Fruit fly (Drosophila melanogaster) Kc167 (cell line): Measurements from ENCODE around the gene CG32333.

Experiments
- Myc ChIP-seq: fragments of >200 bp; optimal IDR thresholded peaks from 2 replicates; lab custom pipeline; 2017; ENCODE audit warnings: missing external identifiers
- Sin3A ChIP-seq: fragments of >200 bp; optimal IDR thresholded peaks from 2 replicates; lab custom pipeline; 2018; ENCODE audit warnings: missing external identifiers
- h ChIP-seq: fragments of >200 bp; optimal IDR thresholded peaks from 3 replicates; lab custom pipeline; 2018; ENCODE audit warnings: missing external identifiers
- insv ChIP-seq: fragments of >200 bp; optimal IDR thresholded peaks from 3 replicates; lab custom pipeline; 2018; ENCODE audit warnings: missing external identifiers
- psq ChIP-seq: fragments of >200 bp; optimal IDR thresholded peaks from 2 replicates; lab custom pipeline; 2017; ENCODE audit warnings: missing external identifiers
- ttk ChIP-seq: sonication (Bioruptor generic); optimal IDR thresholded peaks from 2 replicates; lab custom pipeline; 2017; ENCODE audit warnings: missing external identifiers

Gene CG32333

DNA sequence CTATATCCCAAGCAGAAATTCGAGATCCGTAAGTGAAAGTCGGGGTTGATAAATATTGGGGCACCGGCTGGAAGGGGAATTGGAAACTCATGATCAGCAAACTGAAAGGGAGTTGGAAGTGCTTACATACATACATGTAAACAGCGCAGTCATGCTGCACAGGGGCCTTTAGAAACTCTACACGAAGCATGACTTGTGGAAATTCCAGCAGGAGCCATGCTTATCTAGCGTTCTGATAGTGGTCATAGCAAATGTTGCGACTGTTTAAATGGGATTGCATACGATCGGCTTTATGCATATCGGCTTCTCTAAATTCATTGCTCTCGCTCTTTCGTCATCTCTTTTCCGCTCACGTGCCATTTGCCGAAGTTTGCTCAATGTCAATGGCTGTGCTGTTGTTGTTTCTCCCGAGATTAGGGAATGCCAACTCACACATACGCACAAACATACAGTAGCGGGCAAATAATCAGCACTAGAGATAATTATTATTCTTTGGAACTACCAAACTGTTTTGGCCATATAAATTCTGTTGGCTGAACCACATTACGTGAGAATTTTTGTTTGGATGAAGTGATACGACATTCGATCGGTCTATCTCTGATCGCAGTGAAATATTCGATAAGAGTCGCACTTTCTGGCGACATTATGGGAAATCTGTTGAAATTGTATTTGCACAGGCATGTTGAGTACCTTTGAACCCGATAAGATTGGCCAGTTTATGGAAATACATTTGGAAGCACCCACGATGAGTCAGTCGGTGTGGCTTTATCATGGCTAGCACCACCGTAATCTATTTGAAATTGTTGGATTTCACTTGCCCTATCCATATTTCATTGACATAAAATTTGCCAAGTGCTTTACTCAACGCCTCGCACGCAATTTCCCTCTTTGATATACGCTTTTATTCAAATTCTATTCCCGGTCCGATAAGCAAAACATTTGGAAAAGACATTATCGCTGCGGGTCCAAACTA is 60.5 kb downstream of the CG32333 start:
- TF ChIP-seq Sin3A (lab: Kevin White, UChicago) (no peak), Myc (lab: Kevin White, UChicago) (no peak), psq (lab: Kevin White, UChicago) (no peak), h (lab: Kevin White, UChicago) (no peak), insv (lab: Kevin White, UChicago) (no peak), ttk (lab: Kevin White, UChicago) (no peak)

DNA sequence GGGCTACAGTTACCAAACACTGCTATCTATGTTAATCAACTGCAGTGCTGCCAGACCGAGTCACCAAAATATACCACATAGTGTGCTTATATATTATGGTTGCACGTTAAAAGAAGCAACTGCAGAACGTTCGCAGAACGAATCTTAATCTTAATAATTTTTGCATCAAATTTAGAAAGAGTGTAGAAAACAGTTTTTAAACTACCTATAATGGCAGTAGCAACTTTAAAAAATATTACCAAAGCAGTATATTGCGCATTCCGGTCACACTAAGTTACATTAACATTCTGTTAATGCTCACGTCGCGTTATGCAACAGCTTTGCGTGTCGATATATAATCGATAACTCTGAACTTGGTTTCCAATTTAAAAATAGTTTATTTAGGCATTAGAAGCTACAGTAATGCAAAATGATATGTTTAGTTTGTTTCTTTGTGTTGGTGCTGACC is 66.4 kb downstream of the CG32333 start, which contains the start of gene indra:
TSS of gene indra (minus strand) at position 271 of the 448 bp plus-strand sequence.
- TF ChIP-seq Myc (lab: Kevin White, UChicago) (no peak), psq (lab: Kevin White, UChicago) (no peak), insv (lab: Kevin White, UChicago) (no peak), Sin3A (lab: Kevin White, UChicago) (no peak), h (lab: Kevin White, UChicago) (no peak), ttk (lab: Kevin White, UChicago) (no peak)
